Worm (Caenorhabditis elegans) whole organism, L4/young adult: ENCODE results near the gene F15B9.8.

Experiments used
- W03F9.2 ChIP-seq: fragments of 150-350 bp; optimal IDR thresholded peaks from 2 replicates; lab custom pipeline; 2014; ENCODE audit warnings: missing biosample characterization, missing genetic modification characterization
- dao-5 ChIP-seq: sonication (generic microtip); optimal IDR thresholded peaks from 2 replicates; lab custom pipeline; 2016; ENCODE audit warnings: missing genotype, missing genetic modification characterization, moderate library complexity, missing compliant biosample characterization
- him-1 ChIP-seq: sonication (generic microtip); optimal IDR thresholded peaks from 2 replicates; lab custom pipeline; 2016; ENCODE audit warnings: missing genotype, missing genetic modification reagents, missing genetic modification characterization, missing compliant biosample characterization

F15B9.8 gene

DNA sequence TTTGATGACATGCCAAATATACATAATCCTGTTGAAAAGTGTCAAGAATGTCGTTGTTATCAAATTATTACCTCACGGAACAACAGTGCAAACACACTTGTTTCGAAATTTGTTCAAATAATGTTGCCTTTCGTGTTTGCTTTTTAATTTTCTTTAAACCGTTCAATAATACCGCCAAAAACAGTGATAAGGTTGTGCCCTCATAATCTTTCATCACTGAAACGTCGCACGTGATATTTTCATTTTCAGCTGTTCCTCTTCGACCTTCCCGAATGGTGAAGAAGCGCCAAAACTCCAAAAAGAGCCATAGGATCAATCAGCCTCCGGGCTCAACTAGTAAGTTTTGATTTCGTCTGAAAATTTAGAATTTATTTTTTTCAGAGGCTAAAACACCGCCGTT, 13.7 kb downstream of the F15B9.8 start, which contains the start of gene inft-2:
inft-2 (plus strand) TSS at position 248 of the 400 bp plus-strand sequence.
- no peak for TF ChIP-seq W03F9.2 (tag; lab: Kevin White, UChicago)
- TF ChIP-seq him-1 (tag; lab: Kevin White, UChicago), result no peak
- no peak for TF ChIP-seq dao-5 (tag; lab: Kevin White, UChicago)

DNA sequence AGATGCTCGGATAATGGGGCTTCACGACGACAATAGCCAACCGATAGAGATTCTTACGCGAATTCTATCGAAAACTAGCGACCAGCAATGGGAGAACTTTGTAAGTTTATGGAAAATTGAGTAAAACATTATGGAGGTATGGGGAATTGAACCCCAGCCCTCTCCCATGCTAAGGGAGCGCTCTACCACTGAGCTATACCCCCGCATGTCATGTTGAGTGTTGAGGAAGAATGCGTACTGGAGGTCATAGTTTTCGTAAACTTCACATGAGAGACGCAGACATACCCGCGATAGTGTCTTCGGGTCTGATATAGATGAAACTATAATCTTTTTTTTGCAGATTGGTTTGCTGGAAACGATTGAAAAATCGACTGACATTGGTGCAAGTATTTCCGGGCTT, 15.0 kb downstream of the F15B9.8 start:
- peak; percentile 72 for TF ChIP-seq him-1 (tag; lab: Kevin White, UChicago)
- peak; percentile 72 for TF ChIP-seq dao-5 (tag; lab: Kevin White, UChicago)
- no peak for TF ChIP-seq W03F9.2 (tag; lab: Kevin White, UChicago)

DNA sequence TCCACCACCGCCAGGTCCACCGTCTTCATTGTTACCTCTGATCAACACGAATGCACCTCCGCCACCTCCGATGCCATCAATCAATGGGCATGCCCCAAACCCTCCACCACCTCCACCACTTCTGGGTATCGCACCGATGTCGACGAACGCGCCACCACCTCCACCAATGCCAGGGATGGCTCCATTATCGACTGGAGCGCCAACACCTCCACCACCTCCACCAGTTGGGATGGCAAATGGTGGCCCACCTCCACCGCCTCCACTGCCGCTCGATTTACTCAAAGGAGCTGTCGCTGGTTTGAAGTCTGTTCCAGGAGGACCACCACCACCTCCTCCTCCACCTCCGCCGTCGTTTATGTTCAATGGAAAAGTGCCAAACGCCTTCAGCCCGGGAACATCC, 16.0 kb downstream of the F15B9.8 start:
- TF ChIP-seq W03F9.2 (tag; lab: Kevin White, UChicago) (no peak), dao-5 (tag; lab: Kevin White, UChicago) (no peak), him-1 (tag; lab: Kevin White, UChicago) (no peak)

DNA sequence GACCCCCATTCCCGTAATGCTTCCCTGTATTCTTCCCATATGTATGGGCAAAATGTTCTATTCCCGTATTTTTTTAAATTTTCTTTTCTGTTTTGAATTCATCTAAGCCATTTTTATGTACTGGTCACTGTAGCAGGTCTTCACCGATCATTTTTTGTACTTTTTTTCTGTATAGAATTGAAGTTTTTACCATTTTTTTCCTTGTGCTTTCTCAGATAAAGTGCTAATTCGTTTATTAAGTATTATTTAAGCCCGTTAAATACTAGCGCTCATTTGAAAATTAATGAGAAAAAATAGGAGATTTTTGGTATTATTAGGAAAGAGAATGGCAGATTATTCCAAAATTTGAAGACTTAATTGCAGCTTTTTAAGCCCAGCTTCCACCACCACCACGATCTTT, 18.4 kb downstream of the F15B9.8 start:
- no peak for TF ChIP-seq him-1 (tag; lab: Kevin White, UChicago)
- TF ChIP-seq W03F9.2 (tag; lab: Kevin White, UChicago), result no peak
- TF ChIP-seq dao-5 (tag; lab: Kevin White, UChicago), result no peak

DNA sequence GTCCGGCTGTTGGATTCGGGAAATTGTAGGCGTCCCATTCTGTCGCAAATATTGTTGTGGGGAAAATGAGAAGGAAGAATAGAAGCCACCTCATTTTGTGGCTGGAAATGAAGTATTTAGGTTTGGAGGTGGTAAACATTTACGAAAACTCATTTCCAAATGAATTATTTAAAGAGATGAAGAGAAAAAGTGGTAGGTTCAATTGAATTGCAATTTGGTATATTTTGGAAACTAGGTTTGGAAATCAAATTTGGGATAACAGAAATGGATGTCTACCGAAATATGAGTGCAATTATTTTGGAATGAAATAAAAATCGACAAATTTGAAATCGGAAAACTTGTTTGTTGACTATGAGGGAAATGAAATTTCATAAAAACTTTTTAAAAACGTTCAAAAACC, 20.5 kb downstream of the F15B9.8 start, which contains the start of gene F15B9.10:
F15B9.10 (minus strand) TSS at position 101 of the 400 bp plus-strand sequence.
- TF ChIP-seq dao-5 (tag; lab: Kevin White, UChicago) (no peak), him-1 (tag; lab: Kevin White, UChicago) (no peak)

DNA sequence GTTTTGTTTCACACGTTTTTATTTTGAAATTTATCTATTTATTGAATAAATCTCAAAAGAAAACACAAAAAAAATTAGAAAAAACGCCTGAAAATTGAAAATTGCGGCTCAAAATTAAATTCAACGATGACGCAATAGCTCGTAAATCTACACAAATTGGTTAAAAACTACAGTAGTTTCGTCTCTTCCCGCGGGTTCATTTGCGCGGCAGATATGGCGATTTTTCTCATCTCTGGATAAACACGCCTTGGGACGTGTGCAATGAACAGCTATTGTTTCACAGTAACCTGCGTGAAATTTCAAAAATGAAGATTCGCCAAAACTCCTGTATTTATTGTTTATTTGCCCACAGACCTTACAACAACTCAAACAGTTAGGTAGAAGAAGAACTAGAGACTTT, 20.9 kb downstream of the F15B9.8 start:
- no peak for TF ChIP-seq dao-5 (tag; lab: Kevin White, UChicago)
- no peak for TF ChIP-seq him-1 (tag; lab: Kevin White, UChicago)
- no peak for TF ChIP-seq W03F9.2 (tag; lab: Kevin White, UChicago)

DNA sequence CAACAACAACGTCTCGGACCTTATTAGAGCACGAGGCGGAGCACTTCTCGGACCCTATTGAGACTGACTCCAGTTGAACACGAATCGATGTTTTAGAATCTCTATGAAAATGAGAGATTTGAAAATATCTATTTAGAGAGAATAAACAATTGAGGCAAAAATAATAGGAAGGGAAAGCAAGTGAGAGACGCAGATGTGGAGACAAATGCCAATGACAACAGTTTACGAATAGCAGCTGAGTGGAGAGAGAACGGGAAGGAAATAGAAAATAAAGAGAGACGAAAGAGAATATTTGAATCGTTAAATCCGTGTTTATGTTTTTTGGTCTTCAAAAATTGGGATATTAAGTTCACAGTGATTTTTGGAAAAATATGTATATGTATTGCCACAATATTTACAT, 21.5 kb downstream of the F15B9.8 start:
- TF ChIP-seq dao-5 (tag; lab: Kevin White, UChicago) (no peak), W03F9.2 (tag; lab: Kevin White, UChicago) (no peak), him-1 (tag; lab: Kevin White, UChicago) (no peak)

DNA sequence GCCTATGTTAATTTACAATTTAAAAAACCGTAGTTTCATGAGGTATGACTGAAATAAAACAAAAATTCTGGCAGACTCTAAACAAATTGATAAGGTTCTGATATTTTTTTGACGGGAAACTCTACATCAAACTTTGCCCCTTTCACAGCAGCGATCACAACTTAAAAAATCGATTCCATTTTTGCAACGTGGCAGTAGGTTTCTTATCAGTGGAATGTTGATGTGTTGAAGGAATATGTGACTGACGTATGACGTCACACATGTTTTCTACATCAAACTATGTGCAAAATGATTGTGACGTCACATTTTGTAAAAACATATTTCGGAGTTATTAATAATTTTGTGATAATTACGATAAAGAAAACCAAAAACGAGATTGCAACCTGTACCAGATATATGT, 23.5 kb downstream of the F15B9.8 start:
- TF ChIP-seq dao-5 (tag; lab: Kevin White, UChicago) (no peak), him-1 (tag; lab: Kevin White, UChicago) (no peak), W03F9.2 (tag; lab: Kevin White, UChicago) (no peak)

DNA sequence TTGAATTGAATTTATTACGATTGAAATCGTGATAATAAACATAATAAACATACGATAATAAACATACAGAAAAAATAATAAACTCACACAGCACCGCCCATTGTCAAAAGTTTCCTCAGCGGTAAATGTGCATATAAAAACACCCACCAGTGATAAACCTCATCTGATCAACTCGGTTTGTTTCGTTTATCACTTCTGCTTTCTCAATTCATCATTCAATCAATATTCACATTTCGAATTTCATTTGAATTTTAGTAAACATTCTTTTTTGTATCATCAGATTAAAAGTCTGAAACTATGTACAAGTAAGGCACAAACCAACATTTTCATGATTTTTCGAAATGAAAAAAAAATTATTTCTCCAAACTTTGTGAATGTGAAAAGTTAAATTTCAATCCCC, 24.8 kb downstream of the F15B9.8 start, which contains the start of gene try-10:
try-10 (minus strand) TSS at position 101 of the 400 bp plus-strand sequence.
- no peak for TF ChIP-seq dao-5 (tag; lab: Kevin White, UChicago)
- no peak for TF ChIP-seq W03F9.2 (tag; lab: Kevin White, UChicago)
- TF ChIP-seq him-1 (tag; lab: Kevin White, UChicago), result no peak

DNA sequence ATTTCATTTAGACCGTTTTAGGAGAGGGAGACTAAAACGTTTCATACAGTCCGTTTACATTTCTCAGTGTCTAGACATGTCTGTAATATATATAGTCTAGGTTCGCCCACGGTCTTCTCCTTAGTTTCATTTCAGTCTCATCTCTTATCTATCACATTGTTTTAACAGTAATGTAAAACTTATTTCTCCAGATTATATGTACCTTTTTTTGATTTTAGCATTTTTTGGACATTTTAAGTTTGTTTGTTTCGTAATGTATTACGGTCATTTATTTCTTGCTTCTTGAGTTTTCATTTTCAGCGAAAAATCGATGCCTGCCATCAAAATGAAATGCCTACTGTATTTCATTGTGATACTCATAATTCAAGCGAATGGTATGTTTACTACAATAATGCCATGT, 25.5 kb downstream of the F15B9.8 start, which contains the start of gene F15B9.6:
F15B9.6 (plus strand) TSS at position 301 of the 400 bp plus-strand sequence.
- TF ChIP-seq him-1 (tag; lab: Kevin White, UChicago) (no peak), W03F9.2 (tag; lab: Kevin White, UChicago) (no peak), dao-5 (tag; lab: Kevin White, UChicago) (no peak)

DNA sequence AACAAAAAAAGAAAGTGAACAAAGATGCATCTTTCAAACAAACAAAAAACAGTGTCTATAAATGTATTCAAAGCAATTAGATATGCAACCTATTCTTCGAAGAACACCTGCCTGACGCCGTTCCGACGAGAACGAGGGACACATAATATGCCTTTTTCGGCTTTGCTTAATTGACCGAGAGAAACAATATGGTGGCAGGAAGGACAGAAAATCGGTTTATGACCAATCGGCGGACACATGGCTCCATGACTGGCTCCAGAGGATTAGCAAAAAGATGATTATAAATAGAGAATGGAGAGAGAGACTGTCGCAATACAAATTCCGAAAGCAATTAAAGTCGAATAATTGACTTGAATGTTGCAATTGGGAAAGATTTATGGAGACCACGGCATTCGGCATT, 29.9 kb downstream of the F15B9.8 start:
- TF ChIP-seq him-1 (tag; lab: Kevin White, UChicago), result no peak

DNA sequence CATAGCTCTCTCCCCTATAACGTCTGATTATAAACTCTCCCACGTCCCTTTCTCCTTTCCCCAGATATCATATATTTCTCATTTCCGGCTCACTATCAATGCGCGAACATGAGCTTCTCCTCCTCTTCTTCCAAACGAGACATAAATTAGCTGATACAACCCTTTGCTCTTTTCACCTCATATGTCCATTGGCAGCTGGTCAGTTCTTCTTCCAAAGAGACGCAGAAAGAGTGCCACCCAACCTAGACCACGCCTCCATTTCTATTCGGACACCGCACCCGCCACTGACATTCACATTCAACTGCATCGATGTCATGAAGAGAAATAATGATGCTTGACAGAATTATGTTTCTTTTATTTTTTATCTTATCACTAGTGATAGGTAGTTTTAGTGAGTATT, 30.4 kb downstream of the F15B9.8 start, which contains the start of gene fmi-1:
fmi-1 (plus strand) TSS at position 301 of the 400 bp plus-strand sequence.
- no peak for TF ChIP-seq W03F9.2 (tag; lab: Kevin White, UChicago)
- no peak for TF ChIP-seq dao-5 (tag; lab: Kevin White, UChicago)
- no peak for TF ChIP-seq him-1 (tag; lab: Kevin White, UChicago)

DNA sequence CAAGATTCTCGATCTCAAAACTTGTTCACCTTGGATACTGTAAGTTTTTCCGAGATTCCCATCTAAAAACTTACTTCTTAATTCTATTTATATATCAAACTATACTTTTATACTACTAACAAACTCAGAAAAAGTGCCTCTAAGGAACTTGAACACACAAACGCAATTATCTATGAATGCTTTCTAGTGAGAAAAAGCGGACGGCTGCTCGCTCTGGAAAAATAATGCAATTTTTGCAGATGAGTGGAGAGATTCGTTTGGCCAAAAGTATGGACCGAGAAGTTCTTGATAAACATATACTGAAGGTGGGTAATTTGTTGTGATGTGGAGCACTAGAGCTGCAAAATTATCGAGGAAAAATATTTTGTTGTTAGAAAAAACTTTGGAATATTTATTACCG, 31.7 kb downstream of the F15B9.8 start:
- TF ChIP-seq W03F9.2 (tag; lab: Kevin White, UChicago) (no peak), dao-5 (tag; lab: Kevin White, UChicago) (no peak), him-1 (tag; lab: Kevin White, UChicago) (no peak)

DNA sequence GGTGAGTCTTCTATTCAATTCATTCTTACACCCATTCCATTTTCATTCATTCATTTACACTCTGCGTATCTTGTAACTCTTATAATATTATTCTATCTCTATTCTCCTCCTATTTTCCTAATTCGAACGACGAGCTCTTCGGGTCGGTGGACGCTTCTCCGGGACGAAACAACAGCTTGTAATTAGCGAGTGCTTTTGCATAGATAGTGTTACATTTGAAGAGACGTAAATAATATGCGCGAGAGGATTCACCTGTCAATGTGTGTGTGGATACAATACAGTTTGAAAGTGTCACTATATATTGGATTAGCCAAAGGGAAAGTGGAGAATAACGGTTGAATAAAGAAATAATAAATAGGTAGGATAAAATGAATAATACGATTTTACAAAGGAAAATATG, 32.3 kb downstream of the F15B9.8 start:
- TF ChIP-seq him-1 (tag; lab: Kevin White, UChicago) (no peak), dao-5 (tag; lab: Kevin White, UChicago) (no peak), W03F9.2 (tag; lab: Kevin White, UChicago) (no peak)
